Fruit fly (Drosophila melanogaster): ENCODE measurements around the gene mnd.

The mnd gene

DNA sequence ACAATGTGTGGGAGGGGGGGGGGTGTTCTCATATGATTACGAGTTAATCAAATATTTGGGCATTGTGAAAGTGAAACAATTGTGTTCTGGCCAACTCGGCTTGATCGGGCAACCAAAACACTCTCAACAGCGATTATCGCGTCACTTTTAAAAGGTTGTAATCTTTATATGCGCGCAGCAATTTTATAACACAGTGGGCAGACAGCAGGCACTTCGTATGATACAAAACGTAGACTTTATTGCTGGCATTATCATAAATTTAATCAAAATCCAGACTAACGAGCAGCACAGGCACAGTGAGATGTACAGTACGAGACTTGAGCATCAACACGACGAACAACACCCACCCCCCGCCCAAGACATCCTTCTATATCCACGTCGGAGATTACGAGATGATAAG lies 7.9 kb downstream of the mnd start:
- TF ChIP-seq CG8478 (optimal IDR thresholded peaks at IDR 0.05) (no peak), usp (GFP tag; optimal IDR thresholded peaks at IDR 0.05) (no peak), psq (optimal IDR thresholded peaks at IDR 0.05) (no peak), pan (optimal IDR thresholded peaks at IDR 0.05) (no peak), EcR (GFP tag; optimal IDR thresholded peaks at IDR 0.05) (no peak), Dll (optimal IDR thresholded peaks at IDR 0.05) (no peak)

- TF ChIP-seq psq (optimal IDR thresholded peaks at IDR 0.05) (no peak), usp (GFP tag; optimal IDR thresholded peaks at IDR 0.05) (no peak), Dll (optimal IDR thresholded peaks at IDR 0.05) (no peak), EcR (GFP tag; optimal IDR thresholded peaks at IDR 0.05) (no peak), CG8478 (optimal IDR thresholded peaks at IDR 0.05) (no peak), pan (optimal IDR thresholded peaks at IDR 0.05) (no peak)
Measured at dm6 chr3L:14999284-15000019, 14.6 kb downstream of the mnd start, which contains the start of the genes mRpL39 and Prosbeta2. mRpL39 (minus strand) TSS chr3L:14999666. Prosbeta2 (plus strand) TSS chr3L:14999951.

dm6 chr3L:15005085-15005484 lies 20.2 kb downstream of the mnd start:
- TF ChIP-seq EcR (GFP tag; optimal IDR thresholded peaks at IDR 0.05) (no peak), pan (optimal IDR thresholded peaks at IDR 0.05) (no peak), CG8478 (optimal IDR thresholded peaks at IDR 0.05) (no peak), usp (GFP tag; optimal IDR thresholded peaks at IDR 0.05) (no peak), psq (optimal IDR thresholded peaks at IDR 0.05) (no peak)

dm6 chr3L:15005774-15006173 lies 20.9 kb downstream of the mnd start:
- no peak for TF ChIP-seq usp (GFP tag; optimal IDR thresholded peaks at IDR 0.05)
- TF ChIP-seq psq (optimal IDR thresholded peaks at IDR 0.05): no peak
- no peak for TF ChIP-seq CG8478 (optimal IDR thresholded peaks at IDR 0.05)
- no peak for TF ChIP-seq EcR (GFP tag; optimal IDR thresholded peaks at IDR 0.05)
- TF ChIP-seq pan (optimal IDR thresholded peaks at IDR 0.05): no peak
- no peak for TF ChIP-seq Dll (optimal IDR thresholded peaks at IDR 0.05)

- no peak for TF ChIP-seq pan (optimal IDR thresholded peaks at IDR 0.05)
- TF ChIP-seq Dll (optimal IDR thresholded peaks at IDR 0.05): no peak
- TF ChIP-seq CG8478 (optimal IDR thresholded peaks at IDR 0.05): no peak
- TF ChIP-seq psq (optimal IDR thresholded peaks at IDR 0.05): no peak
- TF ChIP-seq EcR (GFP tag; optimal IDR thresholded peaks at IDR 0.05): no peak
- no peak for TF ChIP-seq usp (GFP tag; optimal IDR thresholded peaks at IDR 0.05)
Measured at dm6 chr3L:15006825-15007224, 21.9 kb downstream of the mnd start.

dm6 chr3L:15007271-15007948 lies 22.5 kb downstream of the mnd start:
- no peak for TF ChIP-seq usp (GFP tag; optimal IDR thresholded peaks at IDR 0.05)
- no peak for TF ChIP-seq Dll (optimal IDR thresholded peaks at IDR 0.05)
- no peak for TF ChIP-seq psq (optimal IDR thresholded peaks at IDR 0.05)
- TF ChIP-seq pan (optimal IDR thresholded peaks at IDR 0.05): no peak
- no peak for TF ChIP-seq CG8478 (optimal IDR thresholded peaks at IDR 0.05)
- no peak for TF ChIP-seq EcR (GFP tag; optimal IDR thresholded peaks at IDR 0.05)

dm6 chr3L:15009681-15010080 lies 24.8 kb downstream of the mnd start:
- no peak for TF ChIP-seq Dll (optimal IDR thresholded peaks at IDR 0.05)
- no peak for TF ChIP-seq psq (optimal IDR thresholded peaks at IDR 0.05)
- TF ChIP-seq EcR (GFP tag; optimal IDR thresholded peaks at IDR 0.05): no peak

DNA sequence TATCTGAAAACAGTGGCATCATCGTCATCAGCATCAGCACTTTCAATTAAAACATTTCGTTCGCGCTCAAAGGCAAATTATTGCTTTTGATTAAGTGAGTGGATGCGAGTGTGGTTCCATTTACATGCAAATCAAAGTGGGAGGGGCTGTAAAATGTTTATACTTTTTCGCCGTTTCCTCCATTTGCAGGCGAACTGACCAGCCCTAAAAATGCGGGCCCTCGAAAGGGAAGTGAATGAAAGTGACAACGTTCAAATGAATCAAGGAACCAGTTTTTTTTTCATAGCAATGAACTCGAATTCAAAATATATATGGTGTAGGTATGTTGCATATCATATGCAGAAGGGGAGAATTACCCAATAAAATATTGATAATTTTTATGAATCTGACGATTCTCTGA lies 25.7 kb downstream of the mnd start:
- TF ChIP-seq usp (GFP tag; optimal IDR thresholded peaks at IDR 0.05): no peak
- TF ChIP-seq psq (optimal IDR thresholded peaks at IDR 0.05): no peak
- no peak for TF ChIP-seq EcR (GFP tag; optimal IDR thresholded peaks at IDR 0.05)
- TF ChIP-seq Dll (optimal IDR thresholded peaks at IDR 0.05): no peak
- no peak for TF ChIP-seq CG8478 (optimal IDR thresholded peaks at IDR 0.05)
- TF ChIP-seq pan (optimal IDR thresholded peaks at IDR 0.05): no peak

- TF ChIP-seq usp (GFP tag; optimal IDR thresholded peaks at IDR 0.05) (no peak), Dll (optimal IDR thresholded peaks at IDR 0.05) (no peak), EcR (GFP tag; optimal IDR thresholded peaks at IDR 0.05) (no peak), CG8478 (optimal IDR thresholded peaks at IDR 0.05) (no peak), psq (optimal IDR thresholded peaks at IDR 0.05) (no peak)
Measured at dm6 chr3L:15011142-15011541, 26.2 kb downstream of the mnd start.

DNA sequence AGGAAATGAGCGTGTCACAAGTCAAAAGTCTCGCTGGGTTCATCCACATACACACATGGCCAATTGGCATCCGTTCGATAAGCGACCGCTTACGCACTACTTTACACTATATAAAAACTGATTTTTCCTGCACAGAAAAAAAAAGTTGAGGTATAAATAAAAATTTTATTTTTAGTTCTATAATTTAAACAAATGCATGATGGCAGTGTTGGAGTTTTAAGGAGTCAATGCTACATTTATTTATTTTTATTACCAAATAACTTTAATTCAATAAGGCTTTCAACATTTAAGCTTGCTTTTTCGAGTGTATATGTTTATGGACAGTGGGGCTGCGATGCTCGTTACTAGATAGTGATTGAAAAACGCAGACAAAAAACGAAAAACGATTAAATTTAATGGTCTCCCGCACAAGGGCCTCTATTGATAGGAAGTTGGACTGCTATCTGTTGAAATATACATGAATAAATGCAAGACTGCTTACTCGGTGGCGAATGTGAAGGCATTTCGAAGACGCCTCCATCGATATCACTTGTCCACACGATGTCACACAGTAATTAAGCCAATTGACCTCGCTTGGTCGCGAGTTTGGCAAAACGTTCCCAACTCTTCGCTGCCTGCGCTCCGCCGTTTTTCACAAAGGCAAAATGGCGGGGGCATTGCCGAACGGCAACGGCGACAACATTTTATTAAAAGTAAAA lies 26.9 kb downstream of the mnd start:
- TF ChIP-seq pan (optimal IDR thresholded peaks at IDR 0.05) (no peak), psq (optimal IDR thresholded peaks at IDR 0.05) (no peak), Dll (optimal IDR thresholded peaks at IDR 0.05) (no peak), EcR (GFP tag; optimal IDR thresholded peaks at IDR 0.05) (no peak), usp (GFP tag; optimal IDR thresholded peaks at IDR 0.05) (no peak), CG8478 (optimal IDR thresholded peaks at IDR 0.05) (no peak)

DNA sequence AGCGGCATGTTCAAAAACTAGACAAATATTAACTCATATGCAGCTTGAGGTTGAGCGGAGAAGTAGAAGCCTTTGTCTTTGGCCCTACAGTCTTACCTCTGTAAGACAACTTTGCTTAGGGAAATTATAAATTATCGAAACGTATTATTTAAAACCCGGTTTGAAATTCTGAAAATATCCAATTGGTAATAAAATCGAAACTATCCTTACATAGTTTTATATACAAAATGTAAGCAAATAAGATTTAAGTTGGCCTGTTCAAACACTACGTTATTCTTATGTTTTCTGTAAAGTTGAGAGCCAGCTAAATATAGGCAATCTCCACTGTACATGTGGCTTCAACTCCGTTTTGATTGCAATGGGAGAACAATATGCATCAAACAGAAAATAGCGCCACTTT lies 28.4 kb downstream of the mnd start:
- TF ChIP-seq EcR (GFP tag; optimal IDR thresholded peaks at IDR 0.05): no peak
- TF ChIP-seq usp (GFP tag; optimal IDR thresholded peaks at IDR 0.05): no peak

All from whole organism.